Fruit fly (Drosophila melanogaster) whole organism, wandering third instar larva: ENCODE measurements around the gene Cyp1.
A peak's percentile ranks its signal among the peaks of the same experiment; 100 is the strongest.

Source experiments
- Abd-B ChIP-seq: fragments of >200 bp; optimal IDR thresholded peaks from 2 replicates; lab custom pipeline; 2017; ENCODE audit warnings: missing biosample characterization, missing genetic modification characterization
- CG32264 ChIP-seq: fragments of 200-800 bp; sonication (Bioruptor generic); optimal IDR thresholded peaks from 2 replicates; lab custom pipeline; 2016; ENCODE audit warnings: missing biosample characterization, missing genetic modification characterization
- CG9705 ChIP-seq: fragments of 200-800 bp; sonication (Bioruptor generic); optimal IDR thresholded peaks from 2 replicates; lab custom pipeline; 2018; ENCODE audit warnings: missing biosample characterization, mild to moderate bottlenecking, missing genetic modification characterization
- CrebA ChIP-seq: fragments of 200-800 bp; sonication (Bioruptor generic); optimal IDR thresholded peaks from 2 replicates; lab custom pipeline; 2016; ENCODE audit warnings: missing biosample characterization, mild to moderate bottlenecking, missing genetic modification characterization, borderline replicate concordance
- Dif ChIP-seq: fragments of 200-275, 200-300 bp; sonication (Bioruptor generic); optimal IDR thresholded peaks from 2 replicates; lab custom pipeline; 2018; ENCODE audit warnings: missing biosample characterization, missing genetic modification characterization; ENCODE audit not compliant: partially characterized antibody
- GATAd ChIP-seq: sonication (Bioruptor generic); optimal IDR thresholded peaks from 2 replicates; lab custom pipeline; 2016; ENCODE audit warnings: missing biosample characterization, missing genetic modification characterization
- HLH106 ChIP-seq: fragments of 200-800 bp; optimal IDR thresholded peaks from 3 replicates; lab custom pipeline; 2019; ENCODE audit warnings: missing biosample characterization, mild to moderate bottlenecking, missing genetic modification characterization, moderate library complexity
- Hnf4 ChIP-seq: fragments of 200-800 bp; sonication (Bioruptor generic); optimal IDR thresholded peaks from 2 replicates; lab custom pipeline; 2016; ENCODE audit warnings: missing biosample characterization, mild to moderate bottlenecking, missing genetic modification characterization
- Hr78 ChIP-seq: fragments of >200 bp; optimal IDR thresholded peaks from 2 replicates; lab custom pipeline; 2017; ENCODE audit warnings: missing biosample characterization, missing genetic modification characterization
- Hr83 ChIP-seq: fragments of 200-300 bp; sonication (Bioruptor generic); optimal IDR thresholded peaks from 2 replicates; lab custom pipeline; 2016; ENCODE audit warnings: missing biosample characterization, mild to moderate bottlenecking, missing genetic modification characterization, moderate library complexity; ENCODE audit not compliant: poor library complexity, severe bottlenecking
- Jra ChIP-seq: sonication (Bioruptor generic); optimal IDR thresholded peaks from 2 replicates; lab custom pipeline; 2016; ENCODE audit warnings: missing biosample characterization, missing genetic modification characterization
- Myc ChIP-seq: fragments of >200 bp; optimal IDR thresholded peaks from 2 replicates; lab custom pipeline; 2017
- N ChIP-seq: fragments of >200 bp; optimal IDR thresholded peaks from 2 replicates; lab custom pipeline; 2018; ENCODE audit warnings: missing biosample characterization, missing external identifiers, missing genetic modification characterization
- OdsH ChIP-seq: fragments of 200-800 bp; sonication (Bioruptor generic); optimal IDR thresholded peaks from 2 replicates; lab custom pipeline; 2016; ENCODE audit warnings: missing biosample characterization, mild to moderate bottlenecking, missing genetic modification characterization
- Rel ChIP-seq, 2 experiments: fragments of 200-800 bp; sonication (Bioruptor generic) in 1 of 2; optimal IDR thresholded peaks; 2 replicates in 1 of 2; 3 replicates in 1 of 2; lab custom pipeline; 2016 to 2019; ENCODE audit warnings: mild to moderate bottlenecking in 2 of 2, missing biosample characterization in 2 of 2, missing genetic modification characterization in 2 of 2, moderate library complexity in 1 of 2
- Sp1 ChIP-seq: fragments of 200-800 bp; sonication (Bioruptor generic); optimal IDR thresholded peaks from 3 replicates; lab custom pipeline; 2019; ENCODE audit warnings: missing biosample characterization, mild to moderate bottlenecking, missing genetic modification characterization, moderate library complexity
- Vsx2 ChIP-seq: fragments of 200-300, 225-300 bp; sonication (Bioruptor generic); optimal IDR thresholded peaks from 2 replicates; lab custom pipeline; 2018; ENCODE audit warnings: missing biosample characterization, missing genetic modification characterization; ENCODE audit not compliant: partially characterized antibody
- brk ChIP-seq: fragments of 200-800 bp; sonication (Bioruptor generic); optimal IDR thresholded peaks from 2 replicates; lab custom pipeline; 2016; ENCODE audit warnings: missing biosample characterization, mild to moderate bottlenecking, missing genetic modification characterization
- dl ChIP-seq, 2 experiments: fragments of 175-275, 200-275 bp in 1 of 2; fragments of 200-275 bp in 1 of 2; sonication (Bioruptor generic); optimal IDR thresholded peaks; lab custom pipeline; 2018; ENCODE audit warnings: mild to moderate bottlenecking in 2 of 2, missing biosample characterization in 2 of 2, missing genetic modification characterization in 2 of 2, moderate library complexity in 2 of 2; ENCODE audit not compliant: partially characterized antibody in 2 of 2, insufficient read depth in 1 of 2
- dsf ChIP-seq: sonication (Bioruptor generic); optimal IDR thresholded peaks from 2 replicates; lab custom pipeline; 2016; ENCODE audit warnings: missing biosample characterization, missing genetic modification characterization, borderline replicate concordance
- ey ChIP-seq: fragments of 200-800 bp; sonication (Bioruptor generic); optimal IDR thresholded peaks from 2 replicates; lab custom pipeline; 2016; ENCODE audit warnings: missing biosample characterization, missing genetic modification characterization
- foxo ChIP-seq, 2 experiments: fragments of 200-800 bp; sonication (Bioruptor generic); optimal IDR thresholded peaks; 2 replicates in 1 of 2; 3 replicates in 1 of 2; lab custom pipeline; 2016 to 2017; ENCODE audit warnings: missing biosample characterization in 2 of 2, missing genetic modification characterization in 2 of 2
- jim ChIP-seq: fragments of 175-275, 200-325 bp; sonication (Bioruptor generic); optimal IDR thresholded peaks from 2 replicates; lab custom pipeline; 2016; ENCODE audit warnings: missing biosample characterization, mild to moderate bottlenecking, missing genetic modification characterization
- pan ChIP-seq: fragments of >200 bp; optimal IDR thresholded peaks from 2 replicates; lab custom pipeline; 2017
- psq ChIP-seq: fragments of 200-800 bp; sonication (Bioruptor generic); optimal IDR thresholded peaks from 3 replicates; lab custom pipeline; 2017; ENCODE audit warnings: missing biosample characterization, mild to moderate bottlenecking, missing genetic modification characterization, moderate library complexity
- sv ChIP-seq: fragments of 200-800 bp; sonication (Bioruptor generic); optimal IDR thresholded peaks from 3 replicates; lab custom pipeline; 2016; ENCODE audit warnings: missing biosample characterization, missing genetic modification characterization
- tai ChIP-seq: sonication (Bioruptor generic); optimal IDR thresholded peaks from 2 replicates; lab custom pipeline; 2016; ENCODE audit warnings: missing biosample characterization, missing genetic modification characterization
- usp ChIP-seq: fragments of >200 bp; optimal IDR thresholded peaks from 2 replicates; lab custom pipeline; 2017; ENCODE audit warnings: missing biosample characterization, missing genetic modification characterization
- woc ChIP-seq: sonication (Bioruptor generic); optimal IDR thresholded peaks from 2 replicates; lab custom pipeline; 2016; ENCODE audit warnings: missing biosample characterization, mild to moderate bottlenecking, missing genetic modification characterization

The Cyp1 gene

dm6 chrX:16313078-16313875 lies 6.9 kb downstream of the Cyp1 start, which contains the start of the genes CG9915 and SWIP:
TSS of gene CG9915 (minus strand) at chrX:16313138.
TSS of gene SWIP (plus strand) at chrX:16313709.
- TF ChIP-seq Abd-B (no peak), dl (GFP tag; optimal IDR thresholded peaks at IDR 0.05; lab: Kevin White, UChicago; ENCODE audit: insufficient read depth in 1 of 2, partially characterized antibody in 2 of 2) (peak; percentile 69 to 90), foxo (GFP tag; optimal IDR thresholded peaks at IDR 0.05; lab: Kevin White, UChicago) (peak in 1 of 2 experiments; percentile 25), sv (no peak), Jra (GFP tag; lab: Kevin White, UChicago) (no peak), jim (GFP tag; lab: Kevin White, UChicago) (no peak), woc (GFP tag; lab: Kevin White, UChicago) (peak; percentile 29), Dif (GFP tag; lab: Kevin White, UChicago) (peak; percentile 97), N (GFP tag; lab: Kevin White, UChicago) (no peak), OdsH (GFP tag; lab: Kevin White, UChicago) (no peak), Sp1 (peak; percentile 17), psq (GFP tag; lab: Kevin White, UChicago) (no peak), HLH106 (tag; lab: Kevin White, UChicago) (no peak), ey (GFP tag; lab: Kevin White, UChicago) (no peak), brk (no peak), CG9705 (GFP tag; lab: Kevin White, UChicago) (no peak), dsf (no peak), Vsx2 (GFP tag; lab: Kevin White, UChicago) (peak; percentile 99), CG32264 (GFP tag; lab: Kevin White, UChicago) (no peak), usp (GFP tag; lab: Kevin White, UChicago) (no peak)

dm6 chrX:16309764-16310163 lies 10.4 kb downstream of the Cyp1 start:
- TF ChIP-seq dl (GFP tag; optimal IDR thresholded peaks at IDR 0.05; lab: Kevin White, UChicago; ENCODE audit: insufficient read depth in 1 of 2, partially characterized antibody in 2 of 2) (no peak), Vsx2 (GFP tag; lab: Kevin White, UChicago) (peak; percentile 11)

- no peak for TF ChIP-seq tai (GFP tag; lab: Kevin White, UChicago)
- TF ChIP-seq psq (GFP tag; lab: Kevin White, UChicago) = no peak
- TF ChIP-seq Hr83 (GFP tag; lab: Kevin White, UChicago) = no peak
- no peak for TF ChIP-seq ey (GFP tag; lab: Kevin White, UChicago)
- no peak for TF ChIP-seq CrebA
- no peak for TF ChIP-seq GATAd (GFP tag; lab: Kevin White, UChicago)
- no peak for TF ChIP-seq Sp1
Observed at dm6 chrX:16308953-16309352, 11.2 kb downstream of the Cyp1 start.

DNA sequence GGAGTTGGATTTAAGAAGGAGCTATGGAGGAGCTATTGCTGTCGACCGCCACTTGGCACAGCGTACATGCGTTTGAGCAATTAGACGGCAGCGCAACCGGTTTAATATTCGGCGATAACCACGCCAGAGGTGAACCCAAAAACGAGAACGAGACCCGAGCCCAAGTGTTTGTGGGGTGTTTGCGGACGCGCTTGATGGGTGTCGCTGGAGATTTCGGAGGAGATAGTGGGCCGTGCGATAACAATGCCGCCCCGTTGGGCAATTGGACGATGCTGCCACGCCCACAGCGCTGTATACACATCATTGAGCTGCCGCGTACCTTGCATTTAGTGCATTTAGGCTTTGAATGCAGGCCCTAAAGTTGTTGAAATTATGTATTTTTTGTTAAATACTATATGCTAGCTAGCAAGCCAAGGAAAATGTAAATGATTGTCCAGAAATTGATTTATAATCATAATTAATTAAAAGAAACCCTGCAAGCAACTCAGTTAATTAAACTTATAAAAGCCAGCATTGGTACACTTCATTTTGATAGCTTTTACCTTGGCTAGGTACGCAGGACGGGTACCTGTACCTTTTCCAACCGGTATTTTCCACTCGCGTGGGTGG lies 11.8 kb downstream of the Cyp1 start, which contains the start of gene Had1:
Gene Had1 (minus strand): TSS at position 358 of the 609 bp plus-strand sequence.
- peak; percentile 71 for TF ChIP-seq Dif (GFP tag; lab: Kevin White, UChicago)
- no peak for TF ChIP-seq GATAd (GFP tag; lab: Kevin White, UChicago)
- peak; percentile 39 for TF ChIP-seq Myc (lab: Kevin White, UChicago)
- no peak for TF ChIP-seq Hnf4 (GFP tag; lab: Kevin White, UChicago)
- no peak for TF ChIP-seq Rel (GFP tag; optimal IDR thresholded peaks at IDR 0.05; lab: Kevin White, UChicago)
- peak; percentile 4 for TF ChIP-seq Rel (tag; optimal IDR thresholded peaks at IDR 0.05; lab: Kevin White, UChicago)
- peak; percentile 46 for TF ChIP-seq woc (GFP tag; lab: Kevin White, UChicago)

- TF ChIP-seq N (GFP tag; lab: Kevin White, UChicago) (peak; percentile 57), jim (GFP tag; lab: Kevin White, UChicago) (no peak), pan (no peak), Hr78 (GFP tag; lab: Kevin White, UChicago) (peak; percentile 20)
- TF ChIP-seq, all 38 proteins: peak for 2
Observed at dm6 chrX:16303636-16304035, 16.5 kb downstream of the Cyp1 start, which contains the start of gene CG3679. TSS of gene CG3679 (plus strand) at chrX:16303870.
